Fruit fly (Drosophila melanogaster) S2 (cell line): ENCODE results near the gene CG6055.

Experiments used
- CG8478 ChIP-seq: fragments of >200 bp; optimal IDR thresholded peaks from 2 replicates; lab custom pipeline; 2018
- CTCF ChIP-seq, 2 experiments: fragments of >200 bp; optimal IDR thresholded peaks; 2 replicates each; lab custom pipeline; 2018

The CG6055 gene

dm6 chr2L:7497265-7497664 is 30.9 kb downstream of the CG6055 start, which contains the start of gene Obp28a:
Obp28a (minus strand) TSS chr2L:7497365.
- TF ChIP-seq CG8478 (lab: Kevin White, UChicago) (no peak), CTCF (optimal IDR thresholded peaks at IDR 0.05; lab: Kevin White, UChicago) (no peak)

DNA sequence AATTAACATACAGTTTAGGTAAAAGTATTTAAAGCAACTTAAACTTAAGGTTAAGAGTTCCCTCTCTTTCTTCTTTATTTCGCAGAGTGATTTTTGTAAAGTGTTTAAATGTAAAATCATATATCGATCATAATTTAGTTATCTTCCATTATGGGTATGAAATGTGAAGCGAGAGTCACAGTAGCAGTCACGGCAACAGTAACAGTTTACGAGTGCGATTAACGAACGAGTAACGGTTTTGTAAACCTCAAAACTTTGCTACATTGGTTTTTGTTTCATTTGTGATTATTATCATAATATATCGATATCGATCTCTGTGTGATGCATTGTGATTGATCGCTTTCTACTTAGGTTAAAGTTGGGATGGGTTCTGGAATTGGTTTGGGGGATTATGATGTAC is 31.9 kb downstream of the CG6055 start:
- no peak for TF ChIP-seq CTCF (optimal IDR thresholded peaks at IDR 0.05; lab: Kevin White, UChicago)
- no peak for TF ChIP-seq CG8478 (lab: Kevin White, UChicago)

dm6 chr2L:7501743-7502142 is 35.4 kb downstream of the CG6055 start:
- no peak for TF ChIP-seq CTCF (optimal IDR thresholded peaks at IDR 0.05; lab: Kevin White, UChicago)
- TF ChIP-seq CG8478 (lab: Kevin White, UChicago): no peak

DNA sequence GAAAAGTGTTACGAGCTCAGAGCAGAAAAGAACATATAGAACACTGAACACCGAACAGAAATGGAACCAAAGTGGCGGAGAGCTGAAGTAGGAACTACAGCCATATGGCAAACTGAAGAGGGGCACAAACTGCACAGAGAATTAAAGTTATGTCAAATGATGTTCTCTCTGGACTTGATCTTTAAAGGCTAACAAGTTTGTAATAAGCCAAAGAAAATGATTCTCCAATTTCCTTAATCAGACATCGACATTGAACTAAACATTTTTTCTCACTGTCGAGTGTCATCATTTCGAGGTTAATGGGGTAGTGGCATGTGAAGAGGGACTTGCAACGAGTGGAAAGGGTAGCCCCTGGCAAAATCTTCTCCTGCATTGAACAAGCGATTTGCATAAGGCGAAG is 37.4 kb downstream of the CG6055 start:
- TF ChIP-seq CG8478 (lab: Kevin White, UChicago) (no peak), CTCF (optimal IDR thresholded peaks at IDR 0.05; lab: Kevin White, UChicago) (no peak)

dm6 chr2L:7504529-7504928 is 38.2 kb downstream of the CG6055 start:
- no peak for TF ChIP-seq CTCF (optimal IDR thresholded peaks at IDR 0.05; lab: Kevin White, UChicago)
- no peak for TF ChIP-seq CG8478 (lab: Kevin White, UChicago)

DNA sequence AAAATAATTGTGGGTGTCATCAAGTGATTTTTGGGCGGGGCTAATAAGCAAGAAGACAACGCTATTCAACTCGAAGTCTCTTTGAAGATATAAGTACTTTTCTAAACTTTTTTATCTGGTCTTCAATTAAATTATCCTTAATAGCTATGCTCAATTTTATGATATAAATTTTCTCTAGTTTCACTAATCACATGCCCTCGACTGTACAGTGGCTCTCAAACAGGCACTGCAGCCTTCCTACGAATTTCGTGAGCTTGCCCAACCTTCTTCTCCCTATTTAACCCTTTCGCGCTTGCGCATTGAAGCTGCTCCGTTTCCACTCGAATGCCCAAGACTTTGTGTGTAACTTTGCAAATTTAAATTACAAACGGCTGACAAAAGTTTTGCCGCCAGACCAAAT is 39.6 kb downstream of the CG6055 start:
- TF ChIP-seq CG8478 (lab: Kevin White, UChicago): no peak
- no peak for TF ChIP-seq CTCF (optimal IDR thresholded peaks at IDR 0.05; lab: Kevin White, UChicago)

DNA sequence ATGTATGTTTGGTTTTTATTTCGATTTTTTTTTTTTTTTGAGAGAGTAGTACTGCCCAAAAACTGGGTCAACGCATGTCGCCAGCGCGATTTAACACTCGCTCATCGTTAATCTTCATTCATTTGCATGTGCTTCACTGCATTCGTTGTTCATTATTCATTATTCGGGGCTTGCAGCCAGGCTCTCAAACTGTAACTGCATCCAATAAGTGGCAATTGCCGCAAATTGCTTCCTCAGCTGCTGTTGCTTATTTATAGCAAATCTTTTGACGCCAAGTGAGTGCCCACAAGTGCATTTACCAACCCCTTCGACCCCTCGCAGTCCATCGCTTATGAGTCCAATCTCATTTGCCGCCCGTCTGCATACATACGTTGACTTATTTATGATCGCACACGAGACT is 41.1 kb downstream of the CG6055 start:
- no peak for TF ChIP-seq CG8478 (lab: Kevin White, UChicago)
- no peak for TF ChIP-seq CTCF (optimal IDR thresholded peaks at IDR 0.05; lab: Kevin White, UChicago)

DNA sequence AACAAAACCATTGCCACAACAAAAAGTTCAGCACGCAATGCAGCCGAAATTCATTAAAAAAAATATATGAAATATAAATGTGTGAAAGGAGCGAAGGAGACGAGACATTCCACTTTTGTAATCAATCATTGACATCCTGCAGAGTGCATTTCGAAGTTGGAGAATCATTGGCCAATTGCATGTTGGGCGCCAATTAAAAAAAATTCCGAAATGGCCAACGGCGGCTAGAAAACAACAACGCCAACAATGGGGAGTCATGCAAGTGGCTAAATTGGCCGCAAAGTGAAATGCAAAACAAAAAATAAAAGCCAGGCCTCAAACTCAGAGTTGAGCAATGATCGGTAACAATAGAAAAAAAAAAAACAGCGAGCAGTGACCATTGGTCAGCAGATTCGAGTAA is 42.1 kb downstream of the CG6055 start:
- TF ChIP-seq CTCF (optimal IDR thresholded peaks at IDR 0.05; lab: Kevin White, UChicago) (no peak), CG8478 (lab: Kevin White, UChicago) (no peak)

DNA sequence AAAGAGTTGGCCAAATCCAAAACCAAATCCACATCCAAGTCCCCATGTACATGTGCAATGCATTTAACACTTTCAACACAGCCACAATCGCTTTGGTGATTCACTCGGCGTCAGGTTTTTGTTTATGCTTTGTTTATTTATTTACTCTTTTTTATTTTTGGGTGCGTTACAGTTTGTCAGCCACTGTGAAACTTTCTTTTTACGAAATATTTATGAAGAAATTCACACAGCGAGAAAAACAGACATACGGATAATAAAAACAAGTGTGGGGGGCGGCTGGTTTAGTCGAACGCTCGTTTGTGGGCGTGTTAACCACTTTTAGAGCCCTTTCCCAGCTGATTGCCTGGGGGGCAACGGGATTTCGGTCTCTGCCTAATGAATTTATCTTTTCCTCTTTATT is 42.5 kb downstream of the CG6055 start:
- TF ChIP-seq CTCF (optimal IDR thresholded peaks at IDR 0.05; lab: Kevin White, UChicago) (no peak), CG8478 (lab: Kevin White, UChicago) (no peak)

DNA sequence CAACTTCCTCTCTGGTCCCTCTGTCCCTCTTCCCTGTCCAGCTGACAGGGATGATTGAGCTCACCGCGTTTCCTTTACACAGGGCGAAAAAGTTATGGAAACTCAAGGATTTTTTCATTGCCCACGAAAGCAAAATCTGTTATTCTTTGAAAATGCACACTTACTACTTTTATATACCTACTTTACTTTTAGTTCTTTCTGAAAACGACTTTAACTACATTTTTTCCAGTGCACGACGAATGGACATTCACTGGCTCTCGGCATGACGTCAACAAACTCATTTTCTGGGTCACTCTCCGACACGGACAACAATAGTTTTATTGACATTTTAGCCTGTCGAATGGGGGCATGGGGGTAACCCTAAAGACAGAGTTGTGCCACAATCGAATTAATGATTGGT is 46.5 kb downstream of the CG6055 start:
- no peak for TF ChIP-seq CG8478 (lab: Kevin White, UChicago)
- no peak for TF ChIP-seq CTCF (optimal IDR thresholded peaks at IDR 0.05; lab: Kevin White, UChicago)

dm6 chr2L:7513321-7514059 is 47.1 kb downstream of the CG6055 start:
- TF ChIP-seq CTCF (optimal IDR thresholded peaks at IDR 0.05; lab: Kevin White, UChicago): no peak
- no peak for TF ChIP-seq CG8478 (lab: Kevin White, UChicago)

dm6 chr2L:7515396-7515795 is 49.1 kb downstream of the CG6055 start:
- no peak for TF ChIP-seq CG8478 (lab: Kevin White, UChicago)
- TF ChIP-seq CTCF (optimal IDR thresholded peaks at IDR 0.05; lab: Kevin White, UChicago): no peak

- TF ChIP-seq CG8478 (lab: Kevin White, UChicago): no peak
- TF ChIP-seq CTCF (optimal IDR thresholded peaks at IDR 0.05; lab: Kevin White, UChicago): no peak
These were observed 52.6 kb downstream of the CG6055 start for dm6 chr2L:7518896-7519295.

dm6 chr2L:7519580-7520174 is 53.3 kb downstream of the CG6055 start:
- TF ChIP-seq CTCF (optimal IDR thresholded peaks at IDR 0.05; lab: Kevin White, UChicago) (no peak), CG8478 (lab: Kevin White, UChicago) (no peak)

DNA sequence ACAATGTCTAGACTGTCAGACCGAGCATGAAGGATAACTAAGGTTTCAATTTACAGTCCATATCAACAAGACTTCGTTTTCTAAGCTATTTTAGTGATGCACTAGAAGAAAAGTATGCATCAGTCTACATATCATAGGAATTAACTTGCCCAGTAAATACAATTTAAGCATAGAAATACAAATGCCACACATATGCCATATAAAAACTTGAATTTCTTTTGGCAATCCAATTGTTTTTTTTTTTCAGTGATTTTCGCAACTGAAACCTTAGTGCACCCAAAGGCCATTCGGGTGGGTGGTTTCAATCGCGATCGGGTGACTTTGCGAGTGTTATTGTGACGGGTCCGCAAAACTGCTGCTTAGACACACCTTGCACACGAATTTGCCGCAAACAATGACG is 54.2 kb downstream of the CG6055 start:
- no peak for TF ChIP-seq CG8478 (lab: Kevin White, UChicago)
- TF ChIP-seq CTCF (optimal IDR thresholded peaks at IDR 0.05; lab: Kevin White, UChicago): no peak

DNA sequence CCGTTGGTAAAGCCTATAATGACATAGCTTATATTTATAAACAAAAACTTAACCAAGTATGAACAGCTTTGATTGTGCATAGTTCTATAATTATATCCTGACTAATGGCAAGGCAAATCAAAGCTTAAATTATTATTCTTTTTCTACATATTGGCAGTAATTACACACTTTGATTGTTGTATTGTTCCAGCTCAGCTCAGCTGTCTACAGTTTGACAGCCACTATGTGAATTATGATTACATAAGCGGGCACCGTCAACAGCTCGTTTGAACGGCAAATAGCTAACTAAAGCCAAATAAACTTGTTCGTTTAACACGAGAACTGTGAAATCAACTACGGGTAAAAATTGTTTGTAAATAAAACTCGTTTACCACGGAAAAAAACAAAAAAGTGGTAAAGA is 55.3 kb downstream of the CG6055 start:
- TF ChIP-seq CTCF (optimal IDR thresholded peaks at IDR 0.05; lab: Kevin White, UChicago) (no peak), CG8478 (lab: Kevin White, UChicago) (no peak)
